Worm (Caenorhabditis elegans): ENCODE results near the gene rsp-5.

rsp-5 gene

DNA sequence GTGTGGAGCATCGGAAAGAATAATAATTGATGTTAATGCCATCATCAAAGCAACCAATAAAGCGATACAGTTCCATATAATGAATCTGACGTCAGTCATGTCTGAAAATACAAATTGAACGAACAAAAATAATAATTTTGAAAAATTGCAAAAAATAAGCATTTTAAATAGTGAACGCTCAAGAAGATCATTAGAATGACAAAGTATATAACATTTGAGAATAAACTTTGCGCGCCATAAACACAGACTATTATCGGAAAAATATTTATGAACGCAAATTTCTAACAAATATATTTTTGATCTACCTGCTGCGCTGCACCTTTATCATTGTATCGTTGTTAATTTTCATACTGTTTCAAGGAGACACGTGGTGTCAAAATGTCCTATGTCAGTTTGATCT, 11.5 kb downstream of the rsp-5 start, which contains the start of gene R05G9.3:
Gene R05G9.3 (minus strand): TSS at position 101 of the 400 bp plus-strand sequence.
- TF ChIP-seq nfya-1 (tag; optimal IDR thresholded peaks at IDR 0.05; ENCODE audit: insufficient read depth) (no peak), ceh-16 (tag; optimal IDR thresholded peaks at IDR 0.05) (no peak), pqm-1 (tag; optimal IDR thresholded peaks at IDR 0.05) (no peak)

DNA sequence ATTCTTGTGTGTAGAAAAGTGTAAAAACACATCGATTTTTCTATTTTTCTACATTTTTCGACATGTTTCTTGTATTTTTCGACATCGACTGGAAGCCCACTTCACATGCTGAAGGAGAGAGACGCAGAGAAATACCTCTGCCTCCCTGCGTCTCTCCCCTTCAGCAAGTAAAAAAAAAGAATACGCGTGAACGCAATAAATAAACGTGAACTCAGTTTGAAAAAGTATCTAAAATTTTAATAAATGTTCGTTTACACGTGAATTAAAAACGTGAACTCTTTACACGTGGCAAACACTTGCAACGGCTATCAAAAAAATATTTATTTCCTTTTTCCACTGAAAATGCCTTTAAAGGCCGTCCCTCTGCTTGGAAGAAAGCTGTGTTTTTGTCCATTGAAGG, 12.9 kb downstream of the rsp-5 start, which contains the start of gene R05G9.1:
Gene R05G9.1 (plus strand): TSS at position 343 of the 400 bp plus-strand sequence.
- TF ChIP-seq hmg-11 (tag; optimal IDR thresholded peaks at IDR 0.05): no peak
- no peak for TF ChIP-seq ceh-28 (tag; optimal IDR thresholded peaks at IDR 0.05)
- TF ChIP-seq ceh-16 (tag; optimal IDR thresholded peaks at IDR 0.05): no peak
- no peak for TF ChIP-seq sea-2 (GFP tag; optimal IDR thresholded peaks at IDR 0.05)
- no peak for TF ChIP-seq ztf-11 (tag; optimal IDR thresholded peaks at IDR 0.05)
- TF ChIP-seq fos-1 (tag; optimal IDR thresholded peaks at IDR 0.05): no peak
- TF ChIP-seq ZK546.5 (tag; optimal IDR thresholded peaks at IDR 0.05): no peak
- no peak for TF ChIP-seq aly-2 (tag; optimal IDR thresholded peaks at IDR 0.05)
- no peak for TF ChIP-seq ceh-82 (tag; optimal IDR thresholded peaks at IDR 0.05)
- no peak for TF ChIP-seq nfya-1 (tag; optimal IDR thresholded peaks at IDR 0.05; ENCODE audit: insufficient read depth)
- no peak for TF ChIP-seq unc-62 (GFP tag; optimal IDR thresholded peaks at IDR 0.05)
- TF ChIP-seq nhr-25 (tag; optimal IDR thresholded peaks at IDR 0.05): no peak
- no peak for TF ChIP-seq lin-39 (tag; optimal IDR thresholded peaks at IDR 0.05)
- TF ChIP-seq nhr-76 (tag; optimal IDR thresholded peaks at IDR 0.05): no peak
- no peak for TF ChIP-seq nhr-23 (tag; optimal IDR thresholded peaks at IDR 0.05)
- TF ChIP-seq eor-1 (tag; optimal IDR thresholded peaks at IDR 0.05): no peak

DNA sequence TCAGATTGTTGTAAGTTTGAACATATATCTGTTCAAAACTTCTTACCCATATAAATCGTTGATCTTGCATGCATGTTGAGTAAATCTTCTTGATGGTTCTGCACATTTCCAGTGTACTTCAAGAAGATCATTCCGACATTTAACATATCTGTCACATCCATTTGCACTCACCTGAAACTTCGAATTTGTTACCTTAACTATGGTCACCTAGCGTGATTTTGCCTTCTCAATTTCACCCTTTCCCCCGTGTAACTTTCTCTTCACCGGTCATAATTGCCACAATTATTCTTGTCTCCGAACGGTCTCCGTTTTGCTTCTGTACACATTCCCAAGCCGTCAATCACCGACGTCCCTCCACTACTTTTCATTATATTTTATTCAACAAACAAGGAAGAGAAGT, 23.4 kb downstream of the rsp-5 start:
- TF ChIP-seq nhr-77 (tag; optimal IDR thresholded peaks at IDR 0.05) (no peak), lin-15B (tag; optimal IDR thresholded peaks at IDR 0.05) (no peak), nhr-11 (tag; optimal IDR thresholded peaks at IDR 0.05) (no peak), zag-1 (tag; optimal IDR thresholded peaks at IDR 0.05) (no peak), skn-1 (tag; optimal IDR thresholded peaks at IDR 0.05) (no peak), pha-4 (tag; optimal IDR thresholded peaks at IDR 0.05) (no peak)

DNA sequence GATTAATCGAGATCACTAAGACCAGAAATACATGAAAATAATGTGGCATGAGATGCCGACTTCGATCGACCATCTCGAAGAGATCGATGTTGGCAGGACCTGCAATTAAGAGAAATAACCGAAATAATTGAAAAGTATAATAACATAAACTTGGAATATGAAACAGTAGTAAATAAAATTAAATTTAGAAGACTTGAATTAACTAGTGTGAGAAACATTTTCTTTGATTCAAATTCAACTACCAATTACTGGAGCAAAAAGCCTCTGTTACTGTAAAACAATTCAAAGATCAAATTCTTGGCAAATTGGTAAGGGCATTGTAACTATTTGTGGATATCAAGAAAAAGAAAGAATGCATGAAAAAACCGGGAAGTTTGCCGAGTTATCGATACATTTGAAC, 23.9 kb downstream of the rsp-5 start, which contains the start of gene R05G9R.1:
Gene R05G9R.1 (minus strand): TSS at position 101 of the 400 bp plus-strand sequence.
- no peak for TF ChIP-seq nhr-77 (tag; optimal IDR thresholded peaks at IDR 0.05)

DNA sequence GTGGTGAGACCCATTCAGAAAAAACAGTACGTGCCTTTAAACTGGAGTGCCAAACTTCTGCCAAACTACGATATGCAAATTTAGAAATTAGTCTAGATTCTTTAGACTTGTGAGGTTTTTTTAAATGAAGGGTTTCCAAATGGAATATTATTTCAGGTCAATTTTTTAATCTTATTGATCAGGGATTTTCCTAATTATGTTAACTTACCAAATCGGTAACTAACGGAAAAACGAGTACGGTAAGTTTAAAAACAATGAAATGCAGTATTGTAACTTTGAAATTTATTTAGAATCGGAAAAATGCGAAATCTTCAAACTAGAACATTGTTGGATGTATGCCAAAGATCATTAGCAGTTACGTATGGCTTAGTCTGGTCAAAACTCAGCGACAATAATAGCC, 26.3 kb downstream of the rsp-5 start, which contains the start of gene C56E6.7:
Gene C56E6.7 (plus strand): TSS at position 301 of the 400 bp plus-strand sequence.
- no peak for TF ChIP-seq egl-5 (tag; optimal IDR thresholded peaks at IDR 0.05)
- no peak for TF ChIP-seq hmg-11 (tag; optimal IDR thresholded peaks at IDR 0.05)
- TF ChIP-seq ceh-28 (tag; optimal IDR thresholded peaks at IDR 0.05): no peak
- TF ChIP-seq elt-2 (tag; optimal IDR thresholded peaks at IDR 0.05): no peak
- no peak for TF ChIP-seq fos-1 (tag; optimal IDR thresholded peaks at IDR 0.05)
- no peak for TF ChIP-seq tbx-2 (tag; optimal IDR thresholded peaks at IDR 0.05)
- no peak for TF ChIP-seq lin-15B (tag; optimal IDR thresholded peaks at IDR 0.05)
- no peak for TF ChIP-seq nhr-12 (tag; optimal IDR thresholded peaks at IDR 0.05)
- TF ChIP-seq nhr-23 (tag; optimal IDR thresholded peaks at IDR 0.05): no peak
- TF ChIP-seq ZK546.5 (tag; optimal IDR thresholded peaks at IDR 0.05): no peak
- no peak for TF ChIP-seq ama-1 (optimal IDR thresholded peaks at IDR 0.05)
- no peak for TF ChIP-seq nhr-28 (tag; optimal IDR thresholded peaks at IDR 0.05)
- TF ChIP-seq egl-27 (tag; optimal IDR thresholded peaks at IDR 0.05): no peak
- no peak for TF ChIP-seq sea-2 (GFP tag; optimal IDR thresholded peaks at IDR 0.05)

DNA sequence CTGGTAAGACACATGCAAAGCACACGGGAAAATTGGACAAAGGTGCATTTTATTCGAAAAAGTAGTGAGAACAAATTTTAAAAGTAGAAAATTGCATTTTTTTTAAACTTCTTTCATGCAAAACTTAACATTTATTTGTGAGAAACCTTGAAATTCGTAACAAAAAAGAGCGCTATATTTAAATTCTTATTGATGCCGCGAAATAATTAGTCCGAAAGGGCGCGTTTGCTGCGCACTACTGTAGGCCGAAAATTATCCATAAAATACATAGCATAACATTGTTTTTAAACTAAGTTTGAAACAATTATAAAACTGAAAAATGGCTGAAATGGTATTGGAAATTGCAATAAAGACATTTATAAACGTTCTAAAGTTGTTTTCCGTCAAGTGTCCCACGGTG, 29.7 kb downstream of the rsp-5 start:
- TF ChIP-seq ztf-4 (tag; optimal IDR thresholded peaks at IDR 0.05): no peak
- TF ChIP-seq nhr-12 (tag; optimal IDR thresholded peaks at IDR 0.05): no peak
- no peak for TF ChIP-seq ZK546.5 (tag; optimal IDR thresholded peaks at IDR 0.05)
- TF ChIP-seq skn-1 (tag; optimal IDR thresholded peaks at IDR 0.05): no peak
- no peak for TF ChIP-seq mml-1 (tag; optimal IDR thresholded peaks at IDR 0.05)
- TF ChIP-seq lin-39 (tag; optimal IDR thresholded peaks at IDR 0.05): no peak
- TF ChIP-seq nhr-237 (tag; optimal IDR thresholded peaks at IDR 0.05): no peak
- no peak for TF ChIP-seq nfya-1 (tag; optimal IDR thresholded peaks at IDR 0.05; ENCODE audit: insufficient read depth)
- no peak for TF ChIP-seq nhr-11 (tag; optimal IDR thresholded peaks at IDR 0.05)
- no peak for TF ChIP-seq ztf-11 (tag; optimal IDR thresholded peaks at IDR 0.05)
- no peak for TF ChIP-seq elt-3 (tag; optimal IDR thresholded peaks at IDR 0.05)
- TF ChIP-seq fos-1 (tag; optimal IDR thresholded peaks at IDR 0.05): no peak
- TF ChIP-seq pqm-1 (tag; optimal IDR thresholded peaks at IDR 0.05): no peak
- TF ChIP-seq nhr-25 (tag; optimal IDR thresholded peaks at IDR 0.05): no peak
- TF ChIP-seq unc-62 (GFP tag; optimal IDR thresholded peaks at IDR 0.05): no peak
- no peak for TF ChIP-seq nhr-23 (tag; optimal IDR thresholded peaks at IDR 0.05)
